Fruit fly (Drosophila melanogaster) whole organism, embryonic: ENCODE measurements around the gene CG8149.
A peak's percentile ranks its signal among the peaks of the same experiment; 100 is the strongest.

Experiments used
- Awh ChIP-seq: fragments of 200-800 bp; sonication (Bioruptor generic); IDR thresholded peaks from 2 replicates; pipeline ENCODE4, ENCODE4 v1.3.6; 2022; ENCODE audit warnings: missing biosample characterization, missing genetic modification characterization
- CG10267 ChIP-seq: fragments of 200-800 bp; sonication (Bioruptor generic); optimal IDR thresholded peaks from 2 replicates; lab custom pipeline; 2018; ENCODE audit warnings: missing biosample characterization, mild to moderate bottlenecking, missing genetic modification characterization, moderate library complexity
- CG11398 ChIP-seq: fragments of 200-800 bp; sonication (Bioruptor generic); optimal IDR thresholded peaks from 2 replicates; lab custom pipeline; 2016; ENCODE audit warnings: missing biosample characterization, missing genetic modification characterization
- CG11695 ChIP-seq: fragments of 200-800 bp; sonication (Bioruptor generic); IDR thresholded peaks from 3 replicates; pipeline ENCODE4 v1.3.6; 2022; ENCODE audit warnings: missing biosample characterization, missing genetic modification characterization
- CG12219 ChIP-seq: fragments of 200-800 bp; sonication (Bioruptor generic); optimal IDR thresholded peaks from 3 replicates; lab custom pipeline; 2018; ENCODE audit warnings: missing biosample characterization, mild to moderate bottlenecking, missing genetic modification characterization
- CG1233 ChIP-seq: fragments of 200-800 bp; sonication (Bioruptor generic); optimal IDR thresholded peaks from 4 replicates; lab custom pipeline; 2018; ENCODE audit warnings: missing biosample characterization, mild to moderate bottlenecking, missing genetic modification characterization
- CG13894 ChIP-seq: fragments of 200-800 bp; sonication (Bioruptor generic); optimal IDR thresholded peaks from 3 replicates; lab custom pipeline; 2018; ENCODE audit warnings: missing biosample characterization, mild to moderate bottlenecking, missing genetic modification characterization, moderate library complexity
- CG14710 ChIP-seq: fragments of 200-800 bp; sonication (Bioruptor generic); optimal IDR thresholded peaks from 3 replicates; lab custom pipeline; 2019; ENCODE audit warnings: missing biosample characterization, mild to moderate bottlenecking, missing genetic modification characterization, moderate library complexity
- CG14860 ChIP-seq: fragments of 200-800 bp; sonication (Bioruptor generic); IDR thresholded peaks from 3 replicates; pipeline ENCODE4 v1.3.6; 2022; ENCODE audit warnings: missing biosample characterization, missing genetic modification characterization; ENCODE audit not compliant: partially characterized antibody
- CG15514 ChIP-seq: fragments of 200-800 bp; sonication (Bioruptor generic); optimal IDR thresholded peaks from 3 replicates; lab custom pipeline; 2017; ENCODE audit warnings: missing biosample characterization, missing genetic modification characterization, mild to moderate bottlenecking, moderate library complexity, missing genetic modification reagents
- CG1603 ChIP-seq: fragments of 200-800 bp; sonication (Bioruptor generic); optimal IDR thresholded peaks from 2 replicates; lab custom pipeline; 2019; ENCODE audit warnings: missing biosample characterization, mild to moderate bottlenecking, missing genetic modification characterization, moderate library complexity
- CG17328 ChIP-seq: fragments of 200-800 bp; sonication (Bioruptor generic); IDR thresholded peaks from 2 replicates; pipeline ENCODE4 v1.3.6; 2022; ENCODE audit warnings: missing biosample characterization, missing genetic modification characterization
- CG2116 ChIP-seq: fragments of 200-800 bp; sonication (Bioruptor generic); optimal IDR thresholded peaks from 3 replicates; lab custom pipeline; 2018; ENCODE audit warnings: missing biosample characterization, mild to moderate bottlenecking, missing genetic modification characterization
- CG31441 ChIP-seq: fragments of 200-800 bp; sonication (Bioruptor generic); IDR thresholded peaks from 2 replicates; pipeline ENCODE4 v1.3.6; 2022; ENCODE audit warnings: missing biosample characterization, missing genetic modification characterization
- CG34224 ChIP-seq: fragments of 200-800 bp; sonication (Bioruptor generic); IDR thresholded peaks from 3 replicates; pipeline ENCODE4 v1.3.6; 2022; ENCODE audit warnings: missing biosample characterization, missing genetic modification characterization; ENCODE audit not compliant: partially characterized antibody
- CG3995 ChIP-seq: fragments of 200-800 bp; sonication (Bioruptor generic); optimal IDR thresholded peaks from 3 replicates; lab custom pipeline; 2016; ENCODE audit warnings: missing biosample characterization, missing genetic modification characterization
- CG8924 ChIP-seq: fragments of 200-800 bp; optimal IDR thresholded peaks from 3 replicates; lab custom pipeline; 2019; ENCODE audit warnings: missing biosample characterization, mild to moderate bottlenecking, missing genetic modification characterization, moderate library complexity
- CrebB ChIP-seq: fragments of 200-800 bp; sonication (Bioruptor generic); optimal IDR thresholded peaks from 3 replicates; lab custom pipeline; 2018; ENCODE audit warnings: missing biosample characterization, mild to moderate bottlenecking, missing genetic modification characterization
- Dad ChIP-seq: fragments of 200-800 bp; sonication (Bioruptor generic); optimal IDR thresholded peaks from 3 replicates; lab custom pipeline; 2016; ENCODE audit warnings: missing biosample characterization, missing genetic modification characterization
- E2f2 ChIP-seq: fragments of 200-800 bp; sonication (Bioruptor generic); IDR thresholded peaks from 2 replicates; pipeline ENCODE4 v1.3.6; 2022; ENCODE audit warnings: missing biosample characterization, missing genetic modification characterization
- Ets65A ChIP-seq: fragments of 200-800 bp; sonication (Bioruptor generic); peaks from one replicate; lab custom pipeline; 2016; ENCODE audit warnings: missing biosample characterization, missing genetic modification characterization
- HLH4C ChIP-seq: fragments of 200-800 bp; sonication (Bioruptor generic); IDR thresholded peaks from 3 replicates; pipeline ENCODE4 v1.3.6; 2022; ENCODE audit warnings: missing biosample characterization, missing genetic modification characterization; ENCODE audit not compliant: partially characterized antibody
- MESR4 ChIP-seq: fragments of 200-800 bp; sonication (Bioruptor generic); optimal IDR thresholded peaks from 2 replicates; lab custom pipeline; 2018; ENCODE audit warnings: missing biosample characterization, mild to moderate bottlenecking, missing genetic modification characterization, moderate library complexity
- Med ChIP-seq: fragments of 200-800 bp; sonication (Bioruptor generic); peaks from one replicate; lab custom pipeline; 2016; ENCODE audit warnings: missing biosample characterization, missing genetic modification characterization, mild to moderate bottlenecking, inconsistent platforms, moderate library complexity
- Opbp ChIP-seq: fragments of 200-800 bp; sonication (Bioruptor generic); IDR thresholded peaks from 3 replicates; pipeline ENCODE4 v1.3.6; 2022; ENCODE audit warnings: missing biosample characterization, missing genetic modification characterization; ENCODE audit not compliant: partially characterized antibody
- Pdp1 ChIP-seq, 2 experiments: fragments of 200-800 bp; sonication (Bioruptor generic); optimal IDR thresholded peaks; 3 replicates each; lab custom pipeline; 2016; ENCODE audit warnings: missing biosample characterization in 2 of 2, missing genetic modification characterization in 2 of 2, mild to moderate bottlenecking in 1 of 2, moderate library complexity in 1 of 2
- Sry-δ ChIP-seq: fragments of 200-800 bp; sonication (Bioruptor generic); optimal IDR thresholded peaks from 2 replicates; lab custom pipeline; 2016; ENCODE audit warnings: missing biosample characterization, missing genetic modification characterization
- ab ChIP-seq: fragments of 200-800 bp; sonication (Bioruptor generic); optimal IDR thresholded peaks from 2 replicates; lab custom pipeline; 2016; ENCODE audit warnings: missing biosample characterization, missing genetic modification characterization
- croc ChIP-seq: fragments of 200-800 bp; sonication (Bioruptor generic); conservative IDR thresholded peaks from 3 replicates; pipeline ENCODE4 v1.3.6; 2022; ENCODE audit warnings: missing biosample characterization, missing genetic modification characterization
- exex ChIP-seq: fragments of 200-800 bp; sonication (Bioruptor generic); optimal IDR thresholded peaks from 4 replicates; lab custom pipeline; 2018; ENCODE audit warnings: missing biosample characterization, mild to moderate bottlenecking, missing genetic modification characterization, moderate library complexity
- gem ChIP-seq: fragments of 200-800 bp; sonication (Bioruptor generic); optimal IDR thresholded peaks from 2 replicates; lab custom pipeline; 2019; ENCODE audit warnings: missing biosample characterization, mild to moderate bottlenecking, missing genetic modification characterization, moderate library complexity
- knrl ChIP-seq: fragments of 200-800 bp; sonication (Bioruptor generic); IDR thresholded peaks from 3 replicates; pipeline ENCODE4 v1.3.6; 2022; ENCODE audit warnings: missing biosample characterization, missing genetic modification characterization; ENCODE audit not compliant: partially characterized antibody
- lilli ChIP-seq: fragments of 200-800 bp; sonication (Bioruptor generic); optimal IDR thresholded peaks from 3 replicates; lab custom pipeline; 2016; ENCODE audit warnings: missing biosample characterization, missing genetic modification characterization
- lola ChIP-seq, 3 experiments: fragments of >200 bp in 2 of 3; fragments of 200-800 bp in 1 of 3; sonication (Bioruptor generic) in 1 of 3; optimal IDR thresholded peaks; 2 replicates each; lab custom pipeline; 2017 to 2019; ENCODE audit warnings: missing biosample characterization in 3 of 3, missing genetic modification characterization in 3 of 3, mild to moderate bottlenecking in 1 of 3, moderate library complexity in 1 of 3
- mam ChIP-seq: fragments of 200-800 bp; sonication (Bioruptor generic); optimal IDR thresholded peaks from 3 replicates; lab custom pipeline; 2016; ENCODE audit warnings: missing biosample characterization, missing genetic modification characterization
- nerfin-1 ChIP-seq: fragments of 200-800 bp; sonication (Bioruptor generic); optimal IDR thresholded peaks from 3 replicates; lab custom pipeline; 2019; ENCODE audit warnings: missing biosample characterization, mild to moderate bottlenecking, missing genetic modification characterization, moderate library complexity
- ro ChIP-seq: fragments of 200-800 bp; sonication (Bioruptor generic); IDR thresholded peaks from 2 replicates; pipeline ENCODE4 v1.3.6; 2022; ENCODE audit warnings: missing biosample characterization, missing genetic modification characterization
- row ChIP-seq: fragments of 200-800 bp; sonication (Bioruptor generic); IDR thresholded peaks from 3 replicates; pipeline ENCODE4 v1.3.6; 2022; ENCODE audit warnings: missing biosample characterization, missing genetic modification characterization
- sd ChIP-seq: fragments of 200-800 bp; sonication (Bioruptor generic); optimal IDR thresholded peaks from 3 replicates; lab custom pipeline; 2018; ENCODE audit warnings: missing biosample characterization, mild to moderate bottlenecking, missing genetic modification characterization, moderate library complexity
- sens ChIP-seq: fragments of 200-800 bp; sonication (Bioruptor generic); peaks from one replicate; lab custom pipeline; 2016; ENCODE audit warnings: missing biosample characterization, missing genetic modification characterization
- sob ChIP-seq: fragments of 200-800 bp; sonication (Bioruptor generic); IDR thresholded peaks from 2 replicates; pipeline ENCODE4 v1.3.6; 2022; ENCODE audit warnings: missing biosample characterization, missing genetic modification characterization
- sqz ChIP-seq: fragments of 200-800 bp; sonication (Bioruptor generic); optimal IDR thresholded peaks from 3 replicates; lab custom pipeline; 2018; ENCODE audit warnings: missing biosample characterization, mild to moderate bottlenecking, missing genetic modification characterization
- stwl ChIP-seq: fragments of 200-800 bp; sonication (Bioruptor generic); optimal IDR thresholded peaks from 3 replicates; lab custom pipeline; 2018; ENCODE audit warnings: missing biosample characterization, mild to moderate bottlenecking, missing genetic modification characterization, moderate library complexity
- unc-4 ChIP-seq: fragments of 200-800 bp; sonication (Bioruptor generic); IDR thresholded peaks from 2 replicates; pipeline ENCODE4 v1.3.6; 2022; ENCODE audit warnings: missing biosample characterization, missing genetic modification characterization; ENCODE audit not compliant: partially characterized antibody
- zen2 ChIP-seq: fragments of 200-800 bp; sonication (Bioruptor generic); IDR thresholded peaks from 3 replicates; pipeline ENCODE4 v1.3.6; 2022; ENCODE audit warnings: missing biosample characterization, missing genetic modification characterization; ENCODE audit not compliant: partially characterized antibody

CG8149 gene

dm6 chr3R:9504355-9504754, at the start of gene CG8149 (continued):
- TF ChIP-seq CG10267 (tag; lab: Kevin White, UChicago) (peak; percentile 72), CG14860 (GFP tag; lab: Robert Waterston, UW) (peak; percentile 80), CrebB (tag; lab: Kevin White, UChicago) (no peak), zen2 (GFP tag; lab: Robert Waterston, UW) (peak; percentile 95), ab (GFP tag; lab: Kevin White, UChicago) (no peak), stwl (peak; percentile 80), CG14710 (tag; lab: Kevin White, UChicago) (peak; percentile 86), ro (GFP tag; lab: Robert Waterston, UW) (no peak), sob (GFP tag; lab: Robert Waterston, UW) (peak; percentile 36; the same call in 1 of the 2 replicates), CG11398 (GFP tag; lab: Kevin White, UChicago) (no peak), lola (GFP tag; optimal IDR thresholded peaks at IDR 0.05; lab: Kevin White, UChicago) (peak in 1 of 3 experiments; percentile 46), gem (tag; lab: Kevin White, UChicago) (no peak), E2f2 (GFP tag; lab: Robert Waterston, UW) (peak; percentile 75), knrl (GFP tag; lab: Robert Waterston, UW) (peak; percentile 98), CG2116 (peak; percentile 83), CG31441 (GFP tag; lab: Robert Waterston, UW) (peak; percentile 45; the same call in 1 of the 2 replicates), MESR4 (GFP tag; lab: Kevin White, UChicago) (peak; percentile 76), CG8924 (tag; lab: Kevin White, UChicago) (peak; percentile 72), sd (peak; percentile 42), HLH4C (GFP tag; lab: Robert Waterston, UW) (peak; percentile 88), mam (GFP tag; lab: Kevin White, UChicago) (peak; percentile 37), exex (tag; lab: Kevin White, UChicago) (peak; percentile 59), CG17328 (no peak), unc-4 (GFP tag; lab: Robert Waterston, UW) (peak; percentile 97), CG13894 (tag; lab: Kevin White, UChicago) (peak; percentile 47), nerfin-1 (no peak), CG12219 (GFP tag; lab: Kevin White, UChicago) (no peak), sqz (GFP tag; lab: Kevin White, UChicago) (no peak), Sry-δ (peak; percentile 94), lilli (GFP tag; lab: Kevin White, UChicago) (peak; percentile 5), CG1603 (peak; percentile 35), Opbp (peak; percentile 77; the same call in 2 of the 3 replicates), Awh (GFP tag; lab: Robert Waterston, UW) (no peak), CG34224 (GFP tag; lab: Robert Waterston, UW) (peak; percentile 88), croc (GFP tag; lab: Robert Waterston, UW) (no peak), Pdp1 (GFP tag; optimal IDR thresholded peaks at IDR 0.05; lab: Kevin White, UChicago) (peak in 1 of 2 experiments; percentile 37), CG15514 (GFP tag; lab: Kevin White, UChicago) (peak; percentile 73), row (GFP tag; lab: Robert Waterston, UW) (peak; percentile 60)

dm6 chr3R:9454980-9455379, 49.5 kb upstream of the CG8149 start:
- TF ChIP-seq Ets65A (GFP tag; lab: Kevin White, UChicago) (peak; percentile 44), Dad (no peak), CG11695 (peak; percentile 60; the same call in 1 of the 3 replicates), sens (GFP tag; lab: Kevin White, UChicago) (peak; percentile 48), lola (GFP tag; optimal IDR thresholded peaks at IDR 0.05; lab: Kevin White, UChicago) (peak in 1 of 3 experiments; percentile 1), CG3995 (no peak), Pdp1 (GFP tag; optimal IDR thresholded peaks at IDR 0.05; lab: Kevin White, UChicago) (peak in 1 of 2 experiments; percentile 83), Med (GFP tag; lab: Kevin White, UChicago) (peak; percentile 10), CG1233 (GFP tag; lab: Kevin White, UChicago) (no peak)
